Fruit fly (Drosophila melanogaster) whole organism, embryonic: ENCODE data around the gene Srr.

Source experiments
- Asciz ChIP-seq: fragments of 200-800 bp; sonication (Bioruptor generic); optimal IDR thresholded peaks from 2 replicates; lab custom pipeline; 2017; ENCODE audit warnings: missing biosample characterization, mild to moderate bottlenecking, missing genetic modification characterization, missing genetic modification reagents
- Bteb2 ChIP-seq: fragments of 200-800 bp; sonication (Bioruptor generic); optimal IDR thresholded peaks from 2 replicates; lab custom pipeline; 2016; ENCODE audit warnings: missing biosample characterization, missing genetic modification characterization
- CG10209 ChIP-seq: fragments of 200-800 bp; sonication (Bioruptor generic); optimal IDR thresholded peaks from 3 replicates; lab custom pipeline; 2017; ENCODE audit warnings: missing biosample characterization, mild to moderate bottlenecking, missing genetic modification characterization, missing genetic modification reagents
- CG10565 ChIP-seq: fragments of 200-800 bp; sonication (Bioruptor generic); optimal IDR thresholded peaks from 3 replicates; lab custom pipeline; 2016; ENCODE audit warnings: missing biosample characterization, mild to moderate bottlenecking, missing genetic modification characterization
- CG10654 ChIP-seq: fragments of 200-800 bp; sonication (Bioruptor generic); optimal IDR thresholded peaks from 2 replicates; lab custom pipeline; 2016; ENCODE audit warnings: missing biosample characterization, missing genetic modification characterization
- CG11504 ChIP-seq: fragments of 200-800 bp; sonication (Bioruptor generic); optimal IDR thresholded peaks from 3 replicates; lab custom pipeline; 2019; ENCODE audit warnings: missing biosample characterization, mild to moderate bottlenecking, missing genetic modification characterization, moderate library complexity
- CG12071 ChIP-seq: fragments of 200-800 bp; sonication (Bioruptor generic); optimal IDR thresholded peaks from 3 replicates; lab custom pipeline; 2018; ENCODE audit warnings: missing biosample characterization, mild to moderate bottlenecking, missing genetic modification characterization
- CG12236 ChIP-seq: fragments of 200-800 bp; sonication (Bioruptor generic); optimal IDR thresholded peaks from 2 replicates; lab custom pipeline; 2016; ENCODE audit warnings: missing biosample characterization, missing genetic modification characterization
- CG12769 ChIP-seq: fragments of 200-800 bp; sonication (Bioruptor generic); optimal IDR thresholded peaks from 2 replicates; lab custom pipeline; 2019; ENCODE audit warnings: missing biosample characterization, mild to moderate bottlenecking, missing genetic modification characterization, moderate library complexity
- CG12942 ChIP-seq: fragments of 200-800 bp; sonication (Bioruptor generic); optimal IDR thresholded peaks from 3 replicates; lab custom pipeline; 2016; ENCODE audit warnings: missing biosample characterization, missing genetic modification characterization
- CG14965 ChIP-seq: fragments of 200-800 bp; sonication (Bioruptor generic); optimal IDR thresholded peaks from 2 replicates; lab custom pipeline; 2016; ENCODE audit warnings: missing biosample characterization, missing genetic modification characterization, borderline replicate concordance
- CG15011 ChIP-seq: fragments of 200-800 bp; sonication (Bioruptor generic); optimal IDR thresholded peaks from 3 replicates; lab custom pipeline; 2018; ENCODE audit warnings: missing biosample characterization, mild to moderate bottlenecking, missing genetic modification characterization
- CG17328 ChIP-seq: fragments of 200-800 bp; sonication (Bioruptor generic); IDR thresholded peaks from 2 replicates; pipeline ENCODE4 v1.3.6; 2022; ENCODE audit warnings: missing biosample characterization, missing genetic modification characterization
- CG17385 ChIP-seq: fragments of 200-800 bp; sonication (Bioruptor generic); optimal IDR thresholded peaks from 3 replicates; lab custom pipeline; 2018; ENCODE audit warnings: missing biosample characterization, mild to moderate bottlenecking, missing genetic modification characterization
- CG17568 ChIP-seq: fragments of 200-800 bp; sonication (Bioruptor generic); optimal IDR thresholded peaks from 2 replicates; lab custom pipeline; 2018; ENCODE audit warnings: missing biosample characterization, mild to moderate bottlenecking, missing genetic modification characterization, moderate library complexity
- CG18262 ChIP-seq: fragments of 200-800 bp; optimal IDR thresholded peaks from 3 replicates; lab custom pipeline; 2019; ENCODE audit warnings: missing biosample characterization, mild to moderate bottlenecking, missing genetic modification characterization, moderate library complexity
- CG2678 ChIP-seq: fragments of 200-800 bp; sonication (Bioruptor generic); optimal IDR thresholded peaks from 3 replicates; lab custom pipeline; 2019; ENCODE audit warnings: missing biosample characterization, mild to moderate bottlenecking, missing genetic modification characterization, moderate library complexity
- CG30403 ChIP-seq: fragments of 200-800 bp; sonication (Bioruptor generic); optimal IDR thresholded peaks from 3 replicates; lab custom pipeline; 2016; ENCODE audit warnings: missing biosample characterization, missing genetic modification characterization
- CG4404 ChIP-seq: fragments of 200-800 bp; sonication (Bioruptor generic); IDR thresholded peaks from 2 replicates; pipeline ENCODE4 v1.3.6; 2022; ENCODE audit warnings: missing biosample characterization, missing genetic modification characterization
- CG5953 ChIP-seq: fragments of 200-800 bp; sonication (Bioruptor generic); IDR thresholded peaks from 2 replicates; pipeline ENCODE4 v1.3.6; 2022; ENCODE audit warnings: missing biosample characterization, missing genetic modification characterization
- CG6854 ChIP-seq: fragments of 200-800 bp; sonication (Bioruptor generic); optimal IDR thresholded peaks from 3 replicates; lab custom pipeline; 2017; ENCODE audit warnings: missing biosample characterization, mild to moderate bottlenecking, missing genetic modification characterization
- CG7357 ChIP-seq: fragments of 200-800 bp; sonication (Bioruptor generic); IDR thresholded peaks from 3 replicates; pipeline ENCODE4 v1.3.6; 2022; ENCODE audit warnings: missing biosample characterization, missing genetic modification characterization
- Camta ChIP-seq: fragments of 200-800 bp; sonication (Bioruptor generic); optimal IDR thresholded peaks from 2 replicates; lab custom pipeline; 2016; ENCODE audit warnings: missing biosample characterization, missing genetic modification characterization
- D19B ChIP-seq: fragments of 200-800 bp; sonication (Bioruptor generic); optimal IDR thresholded peaks from 2 replicates; lab custom pipeline; 2017; ENCODE audit warnings: missing biosample characterization, mild to moderate bottlenecking, missing genetic modification characterization
- Dfd ChIP-seq, 2 experiments: fragments of >200 bp; optimal IDR thresholded peaks; 2 replicates each; lab custom pipeline; 2017; ENCODE audit warnings: missing biosample characterization in 2 of 2, missing genetic modification characterization in 2 of 2
- HLH3B ChIP-seq: fragments of 200-800 bp; sonication (Bioruptor generic); IDR thresholded peaks from 2 replicates; pipeline ENCODE4 v1.3.6; 2022; ENCODE audit warnings: missing biosample characterization, missing genetic modification characterization
- Hmr ChIP-seq: fragments of 200-800 bp; sonication (Bioruptor generic); optimal IDR thresholded peaks from 3 replicates; lab custom pipeline; 2017; ENCODE audit warnings: mild to moderate bottlenecking, missing biosample characterization, missing genetic modification reagents, missing genetic modification characterization
- Hr51 ChIP-seq, 2 experiments: fragments of 200-800 bp; sonication (Bioruptor generic); optimal IDR thresholded peaks; 2 replicates in 1 of 2; 3 replicates in 1 of 2; lab custom pipeline; 2016 to 2018; ENCODE audit warnings: missing biosample characterization in 2 of 2, missing genetic modification characterization in 2 of 2, mild to moderate bottlenecking in 1 of 2, moderate library complexity in 1 of 2
- Mrtf ChIP-seq: fragments of 200-800 bp; sonication (Bioruptor generic); IDR thresholded peaks from 3 replicates; pipeline ENCODE4 v1.3.6; 2022; ENCODE audit warnings: missing biosample characterization, missing genetic modification characterization
- Myb ChIP-seq: fragments of 200-800 bp; sonication (Bioruptor generic); optimal IDR thresholded peaks from 2 replicates; lab custom pipeline; 2016; ENCODE audit warnings: missing biosample characterization, missing genetic modification characterization
- NfI ChIP-seq: fragments of 200-800 bp; sonication (Bioruptor generic); optimal IDR thresholded peaks from 3 replicates; lab custom pipeline; 2018; ENCODE audit warnings: missing biosample characterization, mild to moderate bottlenecking, missing genetic modification characterization, moderate library complexity
- Oaz ChIP-seq: fragments of 200-800 bp; sonication (Bioruptor generic); IDR thresholded peaks from 2 replicates; pipeline ENCODE4 v1.3.6; 2022; ENCODE audit warnings: missing biosample characterization, missing genetic modification characterization
- PHDP ChIP-seq: fragments of 200-800 bp; sonication (Bioruptor generic); optimal IDR thresholded peaks from 3 replicates; lab custom pipeline; 2018; ENCODE audit warnings: missing biosample characterization, mild to moderate bottlenecking, missing genetic modification characterization, moderate library complexity
- Rfx ChIP-seq: fragments of 200-800 bp; sonication (Bioruptor generic); IDR thresholded peaks from 2 replicates; pipeline ENCODE4 v1.3.6; 2022; ENCODE audit warnings: missing biosample characterization, missing genetic modification characterization
- Sox102F ChIP-seq: fragments of 200-800 bp; sonication (Bioruptor generic); optimal IDR thresholded peaks from 2 replicates; lab custom pipeline; 2018; ENCODE audit warnings: missing biosample characterization, mild to moderate bottlenecking, missing genetic modification characterization, moderate library complexity
- Ssrp ChIP-seq: fragments of 200-800 bp; sonication (Bioruptor generic); optimal IDR thresholded peaks from 2 replicates; lab custom pipeline; 2018; ENCODE audit warnings: missing biosample characterization, mild to moderate bottlenecking, missing genetic modification characterization, moderate library complexity
- TFAM ChIP-seq: fragments of 200-800 bp; sonication (Bioruptor generic); optimal IDR thresholded peaks from 2 replicates; lab custom pipeline; 2017; ENCODE audit warnings: missing biosample characterization, missing genetic modification characterization, inconsistent platforms
- bab2 ChIP-seq: fragments of 200-800 bp; sonication (Bioruptor generic); optimal IDR thresholded peaks from 2 replicates; lab custom pipeline; 2016; ENCODE audit warnings: missing biosample characterization, missing genetic modification characterization
- chif ChIP-seq, 2 experiments: fragments of 200-800 bp; sonication (Bioruptor generic); optimal IDR thresholded peaks; 3 replicates each; lab custom pipeline; 2016; ENCODE audit warnings: missing biosample characterization in 2 of 2, missing genetic modification characterization in 2 of 2
- chinmo ChIP-seq: fragments of 200-800 bp; sonication (Bioruptor generic); IDR thresholded peaks from 4 replicates; pipeline ENCODE4 v1.3.6; 2022; ENCODE audit warnings: missing biosample characterization, missing genetic modification characterization; ENCODE audit not compliant: partially characterized antibody
- danr ChIP-seq: fragments of 200-800 bp; sonication (Bioruptor generic); IDR thresholded peaks from 2 replicates; pipeline ENCODE4 v1.3.6; 2022; ENCODE audit warnings: missing biosample characterization, missing genetic modification characterization
- esg ChIP-seq: fragments of 200-800 bp; sonication (Bioruptor generic); conservative IDR thresholded peaks from 2 replicates; pipeline ENCODE4 v1.3.6; 2022; ENCODE audit warnings: missing biosample characterization, missing genetic modification characterization
- fd96Cb ChIP-seq: fragments of 200-800 bp; sonication (Bioruptor generic); optimal IDR thresholded peaks from 2 replicates; lab custom pipeline; 2018; ENCODE audit warnings: missing biosample characterization, mild to moderate bottlenecking, missing genetic modification characterization, moderate library complexity
- ken ChIP-seq: fragments of 200-800 bp; sonication (Bioruptor generic); IDR thresholded peaks from 3 replicates; pipeline ENCODE4 v1.3.6; 2022; ENCODE audit warnings: missing biosample characterization, missing genetic modification characterization
- nom ChIP-seq: fragments of 200-800 bp; sonication (Bioruptor generic); optimal IDR thresholded peaks from 2 replicates; lab custom pipeline; 2017; ENCODE audit warnings: missing biosample characterization, missing genetic modification characterization, mild to moderate bottlenecking, moderate library complexity, missing genetic modification reagents
- onecut ChIP-seq: fragments of 200-800 bp; sonication (Bioruptor generic); IDR thresholded peaks from 2 replicates; pipeline ENCODE4 v1.3.6; 2022; ENCODE audit warnings: missing biosample characterization, missing genetic modification characterization
- org-1 ChIP-seq: fragments of 200-800 bp; sonication (Bioruptor generic); optimal IDR thresholded peaks from 2 replicates; lab custom pipeline; 2017; ENCODE audit warnings: missing biosample characterization, missing genetic modification characterization
- sd ChIP-seq: fragments of 200-800 bp; sonication (Bioruptor generic); optimal IDR thresholded peaks from 3 replicates; lab custom pipeline; 2018; ENCODE audit warnings: missing biosample characterization, mild to moderate bottlenecking, missing genetic modification characterization, moderate library complexity
- tio ChIP-seq: fragments of 200-800 bp; sonication (Bioruptor generic); optimal IDR thresholded peaks from 2 replicates; lab custom pipeline; 2017; ENCODE audit warnings: missing biosample characterization, missing genetic modification characterization, inconsistent platforms

Gene Srr

dm6 chr3R:9370413-9370812, 5.2 kb downstream of the Srr start (continued):
- peak; percentile 34 for TF ChIP-seq D19B (GFP tag; lab: Kevin White, UChicago)
- TF ChIP-seq HLH3B (GFP tag; lab: Robert Waterston, UW), result peak; percentile 45
- TF ChIP-seq CG4404 (GFP tag; lab: Robert Waterston, UW), result peak; percentile 37; the same call in 1 of the 2 replicates
- TF ChIP-seq CG10654 (GFP tag; lab: Kevin White, UChicago), result peak; percentile 10
- peak; percentile 53 for TF ChIP-seq sd (tag; lab: Kevin White, UChicago)
- TF ChIP-seq CG15011 (GFP tag; lab: Kevin White, UChicago), result peak; percentile 0
- peak; percentile 2 for TF ChIP-seq Myb (GFP tag; lab: Kevin White, UChicago)
- TF ChIP-seq ken, result no peak
- TF ChIP-seq CG17568 (GFP tag; lab: Kevin White, UChicago), result peak; percentile 57
- peak; percentile 62 for TF ChIP-seq CG30403
- peak; percentile 31; the same call in 1 of the 2 replicates for TF ChIP-seq danr
- peak; percentile 34 for TF ChIP-seq CG12942
- peak; percentile 47 for TF ChIP-seq CG10209
- no peak for TF ChIP-seq CG12236 (GFP tag; lab: Kevin White, UChicago)
- TF ChIP-seq CG5953, result 0 out of 2 replicates have a peak, but pooled peaks have one; percentile 8
- no peak for TF ChIP-seq nom (GFP tag; lab: Kevin White, UChicago)
- no peak for TF ChIP-seq CG10565 (GFP tag; lab: Kevin White, UChicago)
- peak; percentile 30 for TF ChIP-seq Asciz (GFP tag; lab: Kevin White, UChicago)
- peak; percentile 22 for TF ChIP-seq CG6854 (GFP tag; lab: Kevin White, UChicago)
- TF ChIP-seq CG11504 (tag; lab: Kevin White, UChicago), result peak; percentile 72
- peak; percentile 31; the same call in 1 of the 2 replicates for TF ChIP-seq Oaz (GFP tag; lab: Robert Waterston, UW)
- peak in 1 of 2 experiments; percentile 84 for TF ChIP-seq Hr51 (GFP tag; optimal IDR thresholded peaks at IDR 0.05; lab: Kevin White, UChicago)
- TF ChIP-seq Rfx (GFP tag; lab: Robert Waterston, UW), result peak; percentile 81; the same call in 1 of the 2 replicates
- TF ChIP-seq esg (GFP tag; lab: Robert Waterston, UW), result peak; percentile 62
- TF ChIP-seq CG14965 (GFP tag; lab: Kevin White, UChicago), result no peak
- no peak for TF ChIP-seq Dfd (GFP tag; optimal IDR thresholded peaks at IDR 0.05; lab: Kevin White, UChicago)
- TF ChIP-seq Camta (GFP tag; lab: Kevin White, UChicago), result peak; percentile 26
- TF ChIP-seq chif (GFP tag; optimal IDR thresholded peaks at IDR 0.05; lab: Kevin White, UChicago), result peak in 1 of 2 experiments; percentile 26
- TF ChIP-seq chinmo, result 0 out of 4 replicates have a peak, but pooled peaks have one; percentile 29
- TF ChIP-seq CG17385 (GFP tag; lab: Kevin White, UChicago), result peak; percentile 51
- peak; percentile 61 for TF ChIP-seq Bteb2 (GFP tag; lab: Kevin White, UChicago)
- peak; percentile 52; the same call in 1 of the 3 replicates for TF ChIP-seq CG7357
- peak; percentile 31 for TF ChIP-seq CG18262 (tag; lab: Kevin White, UChicago)
- peak; percentile 69 for TF ChIP-seq PHDP
- TF ChIP-seq Sox102F (GFP tag; lab: Kevin White, UChicago), result peak; percentile 71
- TF ChIP-seq org-1 (GFP tag; lab: Kevin White, UChicago), result peak; percentile 23
- TF ChIP-seq CG2678 (tag; lab: Kevin White, UChicago), result peak; percentile 75
- peak; percentile 53 for TF ChIP-seq NfI (GFP tag; lab: Kevin White, UChicago)
- TF ChIP-seq CG12071 (GFP tag; lab: Kevin White, UChicago), result peak; percentile 19
- peak; percentile 13 for TF ChIP-seq tio (GFP tag; lab: Kevin White, UChicago)
- peak; percentile 34; the same call in 1 of the 2 replicates for TF ChIP-seq CG17328 (GFP tag; lab: Robert Waterston, UW)
- no peak for TF ChIP-seq TFAM (GFP tag; lab: Kevin White, UChicago)
- TF ChIP-seq Hmr, result peak; percentile 65
- TF ChIP-seq onecut (GFP tag; lab: Robert Waterston, UW), result peak; percentile 29; the same call in 1 of the 2 replicates
- TF ChIP-seq fd96Cb, result peak; percentile 40
- TF ChIP-seq CG12769 (tag; lab: Kevin White, UChicago), result peak; percentile 45
- TF ChIP-seq bab2 (GFP tag; lab: Kevin White, UChicago), result peak; percentile 17
- 0 out of 3 replicates have a peak, but pooled peaks have one; percentile 25 for TF ChIP-seq Mrtf (GFP tag; lab: Robert Waterston, UW)
- TF ChIP-seq Ssrp, result no peak
